Worm (Caenorhabditis elegans) whole organism, L4 larva: ENCODE data around the gene sprr-2.

Experiments used
- F10B5.3 ChIP-seq: sonication (generic microtip); optimal IDR thresholded peaks from 2 replicates; lab custom pipeline; 2016; ENCODE audit warnings: mild to moderate bottlenecking, missing genetic modification characterization, missing compliant biosample characterization
- F37D6.2 ChIP-seq: sonication (generic microtip); optimal IDR thresholded peaks from 2 replicates; lab custom pipeline; 2016; ENCODE audit warnings: mild to moderate bottlenecking, missing genetic modification characterization, missing compliant biosample characterization
- R02D3.7 ChIP-seq: fragments of 150-350 bp; sonication (generic microtip); optimal IDR thresholded peaks from 3 replicates; lab custom pipeline; 2014; ENCODE audit warnings: missing biosample characterization, missing genetic modification characterization
- T20F7.1 ChIP-seq: fragments of 200-800 bp; sonication (Bioruptor generic); optimal IDR thresholded peaks from 2 replicates; lab custom pipeline; 2018; ENCODE audit warnings: mild to moderate bottlenecking, missing genetic modification characterization, missing compliant biosample characterization
- Y48G9A.11 ChIP-seq: fragments of 200-800 bp; sonication (Bioruptor generic); IDR thresholded peaks from 2 replicates; pipeline ENCODE4 v1.3.6; 2022; ENCODE audit warnings: missing genetic modification reagents, missing genetic modification characterization, missing compliant biosample characterization
- aly-2 ChIP-seq: sonication (generic microtip); optimal IDR thresholded peaks from 2 replicates; lab custom pipeline; 2018; ENCODE audit warnings: missing biosample characterization, missing genetic modification characterization
- ceh-20 ChIP-seq: fragments of 200-800 bp; sonication (Bioruptor generic); IDR thresholded peaks from 2 replicates; pipeline ENCODE4 v1.3.6; 2022; ENCODE audit warnings: missing genetic modification reagents, missing genetic modification characterization, missing compliant biosample characterization
- ceh-28 ChIP-seq: fragments of 150-350 bp; optimal IDR thresholded peaks from 2 replicates; lab custom pipeline; 2014; ENCODE audit warnings: missing biosample characterization, missing genetic modification reagents, missing genetic modification characterization
- ctbp-1 ChIP-seq: fragments of 200-800 bp; sonication (Bioruptor generic); IDR thresholded peaks from 2 replicates; pipeline ENCODE4 v1.3.6; 2022; ENCODE audit warnings: missing genetic modification reagents, missing genetic modification characterization, missing compliant biosample characterization
- daf-12 ChIP-seq: fragments of 150-350 bp; optimal IDR thresholded peaks from 2 replicates; lab custom pipeline; 2014; ENCODE audit warnings: missing biosample characterization, missing genetic modification reagents, missing genetic modification characterization
- daf-16 ChIP-seq, 3 experiments: sonication (generic microtip); optimal IDR thresholded peaks; 2 replicates each; lab custom pipeline; 2016 to 2017; ENCODE audit warnings: missing genetic modification characterization in 3 of 3, missing genetic modification reagents in 3 of 3, mild to moderate bottlenecking in 2 of 3, missing compliant biosample characterization in 2 of 3, missing biosample characterization in 1 of 3, moderate library complexity in 1 of 3
- daf-19 ChIP-seq: fragments of 200-800 bp; sonication (Bioruptor generic); conservative IDR thresholded peaks from 2 replicates; pipeline ENCODE4 v1.3.6; 2022; ENCODE audit warnings: missing genetic modification characterization, missing compliant biosample characterization
- dmd-6 ChIP-seq: fragments of 200-800 bp; sonication (Bioruptor generic); IDR thresholded peaks from 2 replicates; pipeline ENCODE4 v1.3.6; 2022; ENCODE audit warnings: missing genetic modification reagents, missing genetic modification characterization, missing compliant biosample characterization
- dmd-8 ChIP-seq: fragments of 200-800 bp; sonication (Bioruptor generic); IDR thresholded peaks from 2 replicates; pipeline ENCODE4 v1.3.6; 2022; ENCODE audit warnings: missing genetic modification characterization, missing compliant biosample characterization
- dmd-9 ChIP-seq: fragments of 200-800 bp; sonication (Bioruptor generic); IDR thresholded peaks from 2 replicates; pipeline ENCODE4 v1.3.6; 2022; ENCODE audit warnings: missing genetic modification reagents, missing genetic modification characterization, missing compliant biosample characterization
- dpl-1 ChIP-seq: fragments of 150-350 bp; optimal IDR thresholded peaks from 2 replicates; lab custom pipeline; 2014; ENCODE audit warnings: missing biosample characterization, missing genetic modification reagents, missing genetic modification characterization
- duxl-1 ChIP-seq: sonication (generic microtip); optimal IDR thresholded peaks from 2 replicates; lab custom pipeline; 2016; ENCODE audit warnings: mild to moderate bottlenecking, missing genetic modification characterization, moderate library complexity, missing compliant biosample characterization; ENCODE audit not compliant: poor library complexity
- fkh-10 ChIP-seq: fragments of 150-350 bp; optimal IDR thresholded peaks from 2 replicates; lab custom pipeline; 2014; ENCODE audit warnings: missing biosample characterization, missing genetic modification reagents, missing genetic modification characterization
- fos-1 ChIP-seq: fragments of 150-350 bp; optimal IDR thresholded peaks from 2 replicates; lab custom pipeline; 2014; ENCODE audit warnings: missing biosample characterization, missing genetic modification characterization
- gei-8 ChIP-seq: fragments of 200-800 bp; sonication (Bioruptor generic); optimal IDR thresholded peaks from 2 replicates; lab custom pipeline; 2018; ENCODE audit warnings: mild to moderate bottlenecking, missing genetic modification characterization, missing compliant biosample characterization
- hif-1 ChIP-seq, 2 experiments: sonication (generic microtip); optimal IDR thresholded peaks; 2 replicates each; lab custom pipeline; 2016 to 2017; ENCODE audit warnings: missing compliant biosample characterization in 2 of 2, missing genetic modification characterization in 2 of 2, missing genetic modification reagents in 2 of 2, missing genotype in 2 of 2, mild to moderate bottlenecking in 1 of 2
- hlh-11 ChIP-seq: fragments of 200-800 bp; sonication (Bioruptor generic); optimal IDR thresholded peaks from 2 replicates; lab custom pipeline; 2018; ENCODE audit warnings: mild to moderate bottlenecking, missing genetic modification characterization, missing compliant biosample characterization
- hlh-30 ChIP-seq: sonication (generic microtip); optimal IDR thresholded peaks from 2 replicates; lab custom pipeline; 2017; ENCODE audit warnings: antibody characterized with exemption, mild to moderate bottlenecking, missing genetic modification characterization, missing compliant biosample characterization; ENCODE audit not compliant: insufficient read depth
- hmg-1.1 ChIP-seq: fragments of 200-800 bp; sonication (Bioruptor generic); IDR thresholded peaks from 2 replicates; pipeline ENCODE4 v1.3.6; 2022; ENCODE audit warnings: missing genetic modification reagents, missing genetic modification characterization, missing compliant biosample characterization
- lin-1 ChIP-seq: fragments of 200-800 bp; sonication (Bioruptor generic); IDR thresholded peaks from 2 replicates; pipeline ENCODE4 v1.3.6; 2022; ENCODE audit warnings: missing genetic modification reagents, missing genetic modification characterization, missing compliant biosample characterization
- lin-13 ChIP-seq: fragments of 150-350 bp; optimal IDR thresholded peaks from 2 replicates; lab custom pipeline; 2014; ENCODE audit warnings: missing biosample characterization, missing genetic modification reagents, missing genetic modification characterization
- lsy-2 ChIP-seq, 2 experiments: fragments of 150-350 bp in 1 of 2; sonication (generic microtip) in 1 of 2; optimal IDR thresholded peaks; 2 replicates each; lab custom pipeline; 2014 to 2017; ENCODE audit warnings: missing biosample characterization in 2 of 2, missing genetic modification characterization in 2 of 2
- madf-9 ChIP-seq: fragments of 200-800 bp; sonication (Bioruptor generic); conservative IDR thresholded peaks from 2 replicates; pipeline ENCODE4 v1.3.6; 2022; ENCODE audit warnings: missing genetic modification reagents, missing genetic modification characterization, missing compliant biosample characterization
- mdl-1 ChIP-seq, 2 experiments: fragments of 150-350 bp in 1 of 2; sonication (generic microtip) in 1 of 2; optimal IDR thresholded peaks; 2 replicates each; lab custom pipeline; 2014 to 2017; ENCODE audit warnings: missing biosample characterization in 2 of 2, missing genetic modification characterization in 2 of 2
- mes-2 ChIP-seq: sonication (generic microtip); optimal IDR thresholded peaks from 2 replicates; lab custom pipeline; 2016; ENCODE audit warnings: missing genotype, mild to moderate bottlenecking, missing genetic modification characterization, missing compliant biosample characterization; ENCODE audit not compliant: poor library complexity, severe bottlenecking
- mxl-3 ChIP-seq: fragments of 200-800 bp; sonication (Bioruptor generic); optimal IDR thresholded peaks from 2 replicates; lab custom pipeline; 2018; ENCODE audit warnings: mild to moderate bottlenecking, missing genetic modification characterization, missing compliant biosample characterization
- nhr-102 ChIP-seq: sonication (generic microtip); optimal IDR thresholded peaks from 2 replicates; lab custom pipeline; 2016; ENCODE audit warnings: mild to moderate bottlenecking, missing genetic modification characterization, moderate library complexity, missing compliant biosample characterization
- nhr-11 ChIP-seq: fragments of 150-350 bp; optimal IDR thresholded peaks from 2 replicates; lab custom pipeline; 2014; ENCODE audit warnings: missing biosample characterization, missing genetic modification characterization
- nhr-111 ChIP-seq: fragments of 200-800 bp; sonication (Bioruptor generic); optimal IDR thresholded peaks from 2 replicates; lab custom pipeline; 2018; ENCODE audit warnings: mild to moderate bottlenecking, missing genetic modification characterization, missing compliant biosample characterization
- nhr-25 ChIP-seq: sonication (generic microtip); optimal IDR thresholded peaks from 2 replicates; lab custom pipeline; 2017; ENCODE audit warnings: missing genetic modification characterization, mild to moderate bottlenecking, missing compliant biosample characterization, antibody characterized with exemption, moderate library complexity, borderline replicate concordance; ENCODE audit not compliant: insufficient read depth
- nhr-28 ChIP-seq: fragments of 150-350 bp; optimal IDR thresholded peaks from 2 replicates; lab custom pipeline; 2014; ENCODE audit warnings: missing biosample characterization, missing genetic modification characterization
- nhr-42 ChIP-seq: fragments of 200-800 bp; sonication (Bioruptor generic); IDR thresholded peaks from 2 replicates; pipeline ENCODE4 v1.3.6; 2022; ENCODE audit warnings: missing genetic modification characterization, missing compliant biosample characterization
- nhr-48 ChIP-seq: sonication (generic microtip); optimal IDR thresholded peaks from 2 replicates; lab custom pipeline; 2016; ENCODE audit warnings: mild to moderate bottlenecking, missing genetic modification characterization, missing compliant biosample characterization
- nhr-77 ChIP-seq: fragments of 150-350 bp; optimal IDR thresholded peaks from 2 replicates; lab custom pipeline; 2014; ENCODE audit warnings: missing biosample characterization, missing genetic modification characterization
- pha-4 ChIP-seq, 2 experiments: fragments of 150-350 bp in 1 of 2; fragments of 200-800 bp in 1 of 2; sonication (Bioruptor generic) in 1 of 2; IDR thresholded peaks in 1 of 2; optimal IDR thresholded peaks in 1 of 2; 2 replicates each; pipeline versions ENCODE4 v1.3.6 to Lab custom; 2014 to 2022; ENCODE audit warnings: missing genetic modification characterization in 2 of 2, missing genetic modification reagents in 2 of 2, missing biosample characterization in 1 of 2, missing compliant biosample characterization in 1 of 2
- saeg-2 ChIP-seq: fragments of 200-800 bp; sonication (Bioruptor generic); IDR thresholded peaks from 2 replicates; pipeline ENCODE4 v1.3.6; 2022; ENCODE audit warnings: missing genetic modification reagents, missing genetic modification characterization, missing compliant biosample characterization
- sdz-12 ChIP-seq: fragments of 200-800 bp; sonication (Bioruptor generic); optimal IDR thresholded peaks from 2 replicates; lab custom pipeline; 2018; ENCODE audit warnings: mild to moderate bottlenecking, missing genetic modification characterization, missing compliant biosample characterization
- set-16 ChIP-seq: fragments of 200-800 bp; sonication (Bioruptor generic); IDR thresholded peaks from 2 replicates; pipeline ENCODE4 v1.3.6; 2022; ENCODE audit warnings: missing genetic modification reagents, missing genetic modification characterization, missing compliant biosample characterization
- spr-1 ChIP-seq: sonication (generic microtip); optimal IDR thresholded peaks from 2 replicates; lab custom pipeline; 2016; ENCODE audit warnings: mild to moderate bottlenecking, missing genetic modification characterization, missing compliant biosample characterization
- unc-130 ChIP-seq: sonication (generic microtip); optimal IDR thresholded peaks from 2 replicates; lab custom pipeline; 2016; ENCODE audit warnings: missing genetic modification reagents, missing genetic modification characterization, missing compliant biosample characterization
- zag-1 ChIP-seq: fragments of 150-350 bp; optimal IDR thresholded peaks from 2 replicates; lab custom pipeline; 2014; ENCODE audit warnings: missing biosample characterization, missing genetic modification characterization
- zip-2 ChIP-seq: fragments of 150-350 bp; optimal IDR thresholded peaks from 2 replicates; lab custom pipeline; 2014; ENCODE audit warnings: missing biosample characterization, missing genetic modification characterization
- ztf-7 ChIP-seq: fragments of 150-350 bp; optimal IDR thresholded peaks from 2 replicates; lab custom pipeline; 2014; ENCODE audit warnings: missing biosample characterization, missing genetic modification characterization

Gene sprr-2

DNA sequence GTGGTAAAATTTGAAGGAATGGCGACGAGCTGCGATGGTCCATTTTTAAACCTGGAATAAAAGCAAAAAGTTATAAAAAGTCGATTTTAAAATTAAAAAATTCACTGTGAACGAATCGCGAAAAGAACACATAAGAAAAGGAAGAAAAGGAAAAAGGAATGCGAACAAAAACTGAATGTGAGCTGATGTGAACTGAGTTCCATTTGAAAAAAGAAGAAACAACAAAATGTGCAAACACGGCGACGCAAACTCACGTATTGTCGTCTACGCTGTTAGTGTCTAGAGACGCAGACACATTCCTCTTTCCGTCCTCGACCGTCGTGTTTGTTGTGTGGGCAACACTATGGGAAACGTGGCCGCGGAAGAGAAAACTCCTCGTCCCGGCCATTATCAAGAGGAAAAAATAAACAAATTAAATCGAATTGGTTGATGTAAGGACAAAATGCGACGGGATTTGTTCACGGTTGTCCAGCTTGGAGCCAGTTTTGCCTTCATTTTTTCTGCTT lies 60.5 kb downstream of the sprr-2 start, which contains the start of the genes C27C12.1 and C27C12.4:
C27C12.1 (minus strand) TSS at position 51 of the 506 bp plus-strand sequence.
C27C12.4 (plus strand) TSS at position 375 of the 506 bp plus-strand sequence.
- 0 out of 2 replicates have a peak, but pooled peaks have one; percentile 18 for TF ChIP-seq dmd-9 (GFP tag; lab: Robert Waterston, UW)
- TF ChIP-seq zip-2, result peak; percentile 57
- TF ChIP-seq dmd-6 (GFP tag; lab: Robert Waterston, UW), result peak; percentile 84
- no peak for TF ChIP-seq sdz-12 (GFP tag; lab: Kevin White, UChicago)
- peak; percentile 76 for TF ChIP-seq duxl-1 (tag; lab: Kevin White, UChicago)
- TF ChIP-seq nhr-48, result peak; percentile 61
- no peak for TF ChIP-seq dmd-8 (GFP tag; lab: Robert Waterston, UW)
- TF ChIP-seq T20F7.1 (GFP tag; lab: Kevin White, UChicago), result peak; percentile 73
- peak; percentile 71 for TF ChIP-seq dpl-1
- no peak for TF ChIP-seq ceh-28 (tag; lab: Kevin White, UChicago)
- peak; percentile 90 for TF ChIP-seq mxl-3 (GFP tag; lab: Kevin White, UChicago)
- TF ChIP-seq spr-1 (tag; lab: Kevin White, UChicago), result peak; percentile 48
- TF ChIP-seq nhr-11, result peak; percentile 81
- TF ChIP-seq gei-8 (GFP tag; lab: Kevin White, UChicago), result no peak
- peak in 1 of 2 experiments; percentile 65 for TF ChIP-seq mdl-1 (tag; optimal IDR thresholded peaks at IDR 0.05; lab: Kevin White, UChicago)
- no peak for TF ChIP-seq R02D3.7 (tag; lab: Kevin White, UChicago)
- TF ChIP-seq hlh-11 (tag; lab: Kevin White, UChicago), result peak; percentile 90
- TF ChIP-seq hmg-1.1 (GFP tag; lab: Robert Waterston, UW), result peak; percentile 92
- TF ChIP-seq unc-130 (GFP tag; lab: Kevin White, UChicago), result peak; percentile 33
- peak; percentile 94 for TF ChIP-seq mes-2
- peak in 1 of 2 experiments; percentile 86 for TF ChIP-seq hif-1 (tag; optimal IDR thresholded peaks at IDR 0.05; lab: Kevin White, UChicago)
- 0 out of 2 replicates have a peak, but pooled peaks have one; percentile 40 for TF ChIP-seq nhr-42
- TF ChIP-seq Y48G9A.11 (GFP tag; lab: Robert Waterston, UW), result no peak
- peak; percentile 78 for TF ChIP-seq fkh-10 (GFP tag; lab: Kevin White, UChicago)
- peak; percentile 35; the same call in 1 of the 2 replicates for TF ChIP-seq lin-1 (GFP tag; lab: Robert Waterston, UW)
- peak; percentile 90 for TF ChIP-seq nhr-28
- no peak for TF ChIP-seq F10B5.3 (tag; lab: Kevin White, UChicago)
- peak; percentile 31 for TF ChIP-seq nhr-25 (tag; lab: Kevin White, UChicago)
- 0 out of 2 replicates have a peak, but pooled peaks have one; percentile 45 for TF ChIP-seq ceh-20 (GFP tag; lab: Robert Waterston, UW)
- TF ChIP-seq pha-4 (GFP tag; IDR thresholded peaks at IDR 0.05; lab: Robert Waterston, UW), result no peak
- peak; percentile 92 for TF ChIP-seq pha-4 (tag; optimal IDR thresholded peaks at IDR 0.05; lab: Kevin White, UChicago)
- no peak for TF ChIP-seq nhr-111 (GFP tag; lab: Kevin White, UChicago)
- TF ChIP-seq daf-12 (tag; lab: Kevin White, UChicago), result no peak
- TF ChIP-seq ctbp-1 (GFP tag; lab: Robert Waterston, UW), result peak; percentile 53; the same call in 1 of the 2 replicates
- TF ChIP-seq fos-1 (tag; lab: Kevin White, UChicago), result no peak
- no peak for TF ChIP-seq aly-2 (tag; lab: Kevin White, UChicago)
- peak; percentile 88 for TF ChIP-seq nhr-77
- TF ChIP-seq saeg-2 (GFP tag; lab: Robert Waterston, UW), result 0 out of 2 replicates have a peak, but pooled peaks have one; percentile 19
- TF ChIP-seq madf-9 (GFP tag; lab: Robert Waterston, UW), result peak; percentile 47; the same call in 1 of the 2 replicates
- TF ChIP-seq lin-13 (GFP tag; lab: Kevin White, UChicago), result peak; percentile 76
- TF ChIP-seq F37D6.2 (tag; lab: Kevin White, UChicago), result peak; percentile 58
- no peak for TF ChIP-seq daf-19 (GFP tag; lab: Robert Waterston, UW)
- TF ChIP-seq daf-16 (GFP tag; optimal IDR thresholded peaks at IDR 0.05; lab: Kevin White, UChicago), result peak; percentile 8 to 61
- peak; percentile 94 for TF ChIP-seq daf-16 (tag; optimal IDR thresholded peaks at IDR 0.05; lab: Kevin White, UChicago)
- TF ChIP-seq hlh-30 (tag; lab: Kevin White, UChicago), result peak; percentile 86
- peak; percentile 57 for TF ChIP-seq ztf-7 (tag; lab: Kevin White, UChicago)
- TF ChIP-seq lsy-2 (tag; optimal IDR thresholded peaks at IDR 0.05; lab: Kevin White, UChicago), result peak; percentile 10 to 88
- no peak for TF ChIP-seq set-16 (GFP tag; lab: Robert Waterston, UW)
- peak; percentile 22 for TF ChIP-seq zag-1 (tag; lab: Kevin White, UChicago)
- peak; percentile 77 for TF ChIP-seq nhr-102
